Worm (Caenorhabditis elegans): ENCODE data around the gene C49H3.12.

Gene C49H3.12

DNA sequence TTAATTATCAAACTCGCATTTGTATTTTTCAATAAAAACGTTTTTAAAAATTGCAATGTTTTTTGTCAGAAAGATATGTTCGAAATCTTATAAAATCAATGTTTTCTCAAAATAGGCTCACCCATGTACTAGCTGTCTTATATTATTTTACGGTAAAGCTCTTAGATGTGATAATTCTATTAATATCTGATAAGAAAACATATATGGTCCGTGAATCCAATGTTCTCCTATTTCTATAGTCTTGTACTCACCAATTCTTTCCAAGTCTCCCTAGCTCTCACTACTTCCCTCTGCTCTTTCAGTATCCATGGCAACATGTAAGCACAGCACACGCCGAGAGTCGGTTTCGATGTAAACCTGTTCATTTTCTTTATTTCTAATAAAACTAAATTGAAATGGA, 6.6 kb upstream of the C49H3.12 start, which contains the start of gene bbs-2:
bbs-2 (plus strand) TSS at position 301 of the 400 bp plus-strand sequence.
- no peak for TF ChIP-seq cnd-1 (tag; optimal IDR thresholded peaks at IDR 0.05)
- no peak for TF ChIP-seq nhr-76 (tag; optimal IDR thresholded peaks at IDR 0.05)
- TF ChIP-seq elt-1 (tag; optimal IDR thresholded peaks at IDR 0.05; ENCODE audit: borderline replicate concordance, insufficient read depth) = no peak
- no peak for TF ChIP-seq tbx-8 (GFP tag; optimal IDR thresholded peaks at IDR 0.05)
- TF ChIP-seq unc-62 (GFP tag; optimal IDR thresholded peaks at IDR 0.05) = no peak
- TF ChIP-seq unc-39 (tag; optimal IDR thresholded peaks at IDR 0.05) = no peak
- no peak for TF ChIP-seq pha-4 (tag; optimal IDR thresholded peaks at IDR 0.05)
- TF ChIP-seq zip-8 (tag; optimal IDR thresholded peaks at IDR 0.05) = no peak

DNA sequence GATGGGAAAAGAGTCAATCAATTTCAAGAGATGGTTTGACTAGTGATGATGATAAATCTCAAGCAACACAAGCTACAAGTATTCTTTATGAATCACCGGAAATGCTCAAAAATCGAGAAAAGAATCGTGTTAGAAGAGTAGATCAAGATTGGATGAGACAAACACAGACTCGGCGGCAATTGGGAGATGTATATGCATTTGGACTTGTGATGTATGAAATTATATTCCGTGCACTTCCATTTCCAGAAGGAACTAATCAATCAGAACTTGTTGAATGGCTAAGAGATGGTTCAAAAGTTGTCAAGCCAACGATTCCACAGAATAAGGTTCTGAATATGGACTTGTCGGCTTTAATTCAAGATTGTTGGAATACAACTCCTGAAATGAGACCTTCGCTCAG, 4.8 kb upstream of the C49H3.12 start:
- TF ChIP-seq lin-32 (GFP tag; optimal IDR thresholded peaks at IDR 0.05) (no peak), ztf-11 (tag; optimal IDR thresholded peaks at IDR 0.05) (no peak), M03D4.4 (tag; optimal IDR thresholded peaks at IDR 0.05) (no peak), elt-1 (tag; optimal IDR thresholded peaks at IDR 0.05; ENCODE audit: borderline replicate concordance, insufficient read depth) (no peak), nhr-237 (tag; optimal IDR thresholded peaks at IDR 0.05) (no peak), tbx-8 (GFP tag; optimal IDR thresholded peaks at IDR 0.05) (no peak), unc-120 (tag; optimal IDR thresholded peaks at IDR 0.05; ENCODE audit: poor library complexity, severe bottlenecking) (no peak), ceh-39 (tag; optimal IDR thresholded peaks at IDR 0.05) (no peak), nhr-28 (tag; optimal IDR thresholded peaks at IDR 0.05) (no peak), ham-2 (GFP tag; optimal IDR thresholded peaks at IDR 0.05) (no peak), zip-8 (tag; optimal IDR thresholded peaks at IDR 0.05) (no peak), mab-5 (tag; optimal IDR thresholded peaks at IDR 0.05) (no peak), nhr-2 (tag; optimal IDR thresholded peaks at IDR 0.05) (no peak), unc-62 (GFP tag; optimal IDR thresholded peaks at IDR 0.05) (no peak)

DNA sequence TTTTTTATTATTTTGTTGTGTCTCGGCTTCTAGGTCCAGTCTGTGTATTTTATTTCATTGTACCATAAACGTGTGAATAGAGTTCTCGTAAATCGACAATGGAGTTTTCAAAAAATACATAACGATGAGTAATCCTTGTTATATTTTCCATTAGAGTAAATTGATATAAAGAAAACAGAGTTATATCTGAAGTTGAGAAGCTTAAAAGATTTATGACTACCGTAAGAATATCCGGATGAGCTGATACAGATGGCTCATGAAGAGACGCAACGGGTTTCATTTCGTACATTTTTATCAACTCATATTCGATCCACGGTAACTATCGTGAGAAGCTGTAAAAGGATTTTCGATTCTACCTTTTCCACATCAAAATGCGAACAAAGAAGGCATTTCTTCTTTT, 734 bp upstream of the C49H3.12 start, which contains the start of gene gcy-8:
gcy-8 (plus strand) TSS at position 301 of the 400 bp plus-strand sequence.
- TF ChIP-seq ces-1 (GFP tag; optimal IDR thresholded peaks at IDR 0.05) (no peak), elt-1 (tag; optimal IDR thresholded peaks at IDR 0.05; ENCODE audit: borderline replicate concordance, insufficient read depth) (no peak), unc-120 (tag; optimal IDR thresholded peaks at IDR 0.05; ENCODE audit: poor library complexity, severe bottlenecking) (no peak), bed-3 (GFP tag; optimal IDR thresholded peaks at IDR 0.05) (no peak), tbx-8 (GFP tag; optimal IDR thresholded peaks at IDR 0.05) (no peak), nhr-28 (tag; optimal IDR thresholded peaks at IDR 0.05) (no peak), blmp-1 (tag; optimal IDR thresholded peaks at IDR 0.05) (no peak)

DNA sequence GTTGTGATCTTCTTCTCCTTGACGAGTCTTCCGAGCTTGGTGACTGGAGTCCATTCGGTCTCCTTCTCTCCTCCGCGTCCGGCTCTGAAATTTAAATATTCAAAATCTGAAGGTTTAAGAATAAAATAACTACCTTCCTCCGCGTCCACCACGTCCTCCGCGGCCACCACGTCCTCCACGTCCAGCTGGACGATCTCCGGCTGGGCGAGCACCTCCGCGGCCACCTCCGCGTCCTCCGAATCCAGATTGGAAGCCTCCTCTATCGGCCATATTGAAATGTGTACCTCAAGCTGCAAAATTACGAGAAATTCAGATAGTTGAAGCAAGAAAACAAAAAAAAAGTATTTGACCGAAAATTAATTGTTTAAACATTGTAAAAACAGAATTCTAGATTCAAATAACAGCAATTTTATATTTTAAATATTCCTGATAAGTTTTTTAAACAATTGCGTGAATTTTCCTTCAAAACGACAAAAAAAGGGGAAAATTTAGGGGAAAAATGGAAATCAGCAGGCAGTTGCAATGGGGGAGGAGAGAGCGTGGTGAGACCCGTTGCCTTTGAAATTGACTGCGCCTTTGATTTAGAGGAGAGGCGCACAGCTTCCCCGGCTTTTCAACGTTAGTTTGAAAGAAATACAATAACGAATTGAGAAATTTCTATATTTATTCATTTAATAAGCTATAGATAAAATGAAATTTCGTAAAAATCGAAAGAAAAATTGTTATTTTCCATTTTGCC, 847 bp downstream of the C49H3.12 start, which contains the start of gene rps-2:
rps-2 (minus strand) TSS at position 290 of the 739 bp plus-strand sequence.
- TF ChIP-seq hlh-1 (tag; optimal IDR thresholded peaks at IDR 0.05) (peak; percentile 30), zip-8 (tag; optimal IDR thresholded peaks at IDR 0.05) (no peak), sem-2 (GFP tag; optimal IDR thresholded peaks at IDR 0.05) (no peak), lsy-2 (tag; optimal IDR thresholded peaks at IDR 0.05) (peak; percentile 64), mep-1 (tag; optimal IDR thresholded peaks at IDR 0.05) (peak; percentile 31), unc-120 (tag; optimal IDR thresholded peaks at IDR 0.05; ENCODE audit: poor library complexity, severe bottlenecking) (peak; percentile 9)

DNA sequence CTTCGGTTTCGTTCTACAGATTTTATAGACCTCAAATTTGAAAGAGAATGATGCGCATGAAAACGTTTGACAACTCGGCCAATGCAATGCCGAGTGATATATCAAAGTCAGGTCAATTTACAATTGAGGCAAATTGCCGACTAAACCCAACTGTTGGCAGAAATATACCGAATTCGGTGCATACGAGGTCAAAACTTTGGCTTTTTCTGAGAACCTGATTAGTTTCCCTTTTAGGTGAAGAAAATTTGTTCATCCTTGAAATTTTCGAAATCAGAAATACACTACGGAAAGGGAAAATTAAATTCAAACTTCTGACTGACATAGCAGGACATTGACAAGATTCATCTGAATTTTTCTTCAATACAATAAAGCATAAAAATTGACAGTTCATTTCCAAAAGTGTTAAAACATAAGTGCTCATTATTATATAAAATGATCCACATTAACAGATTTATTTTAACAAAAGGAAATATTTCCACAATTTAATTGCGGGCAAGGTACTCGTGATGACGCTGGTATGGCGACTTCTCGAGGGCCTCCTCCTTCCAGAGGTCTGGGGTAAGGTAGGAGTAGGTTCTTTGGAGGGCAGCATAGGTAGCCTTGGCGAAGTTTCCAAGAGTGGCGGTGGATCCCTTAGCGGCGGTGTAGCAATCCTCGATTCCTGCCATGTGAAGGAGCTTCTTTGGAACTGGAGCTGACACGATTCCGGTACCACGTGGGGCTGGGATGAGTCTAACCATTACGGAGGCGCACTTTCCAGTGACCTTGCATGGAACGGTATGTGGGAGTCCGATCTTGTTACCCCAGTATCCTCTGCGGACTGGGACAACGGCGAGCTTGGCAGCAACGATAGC, 1.9 kb downstream of the C49H3.12 start:
- TF ChIP-seq nhr-12 (tag; optimal IDR thresholded peaks at IDR 0.05) (no peak), ceh-39 (tag; optimal IDR thresholded peaks at IDR 0.05) (no peak), nhr-237 (tag; optimal IDR thresholded peaks at IDR 0.05) (no peak)

DNA sequence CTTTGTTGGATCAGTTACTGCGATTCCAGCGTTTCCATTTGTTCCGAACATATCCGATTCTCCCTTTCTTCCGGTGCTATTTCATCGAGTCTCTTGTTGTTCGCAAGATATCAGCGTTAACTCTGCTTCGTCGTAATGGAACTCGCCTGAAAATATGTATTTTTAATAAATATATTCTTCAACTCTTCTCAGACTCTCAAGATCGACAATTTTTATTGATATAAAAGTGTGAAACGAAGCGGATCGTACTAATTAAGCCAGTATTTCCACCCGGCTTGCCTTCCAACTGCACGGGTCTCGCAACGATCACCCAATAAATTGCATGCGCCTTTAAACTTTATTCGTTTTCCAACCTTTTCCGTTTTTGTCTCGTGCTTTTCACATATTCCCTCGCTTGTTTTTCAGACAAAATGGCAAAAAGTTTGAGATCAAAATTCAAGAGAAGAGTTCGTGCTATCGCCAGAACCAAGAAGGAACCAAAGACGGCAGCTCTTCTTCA, 3.1 kb downstream of the C49H3.12 start, which contains the start of the genes xpo-3 and C49H3.3:
xpo-3 (minus strand) TSS at position 51 of the 499 bp plus-strand sequence.
C49H3.3 (plus strand) TSS at position 369 of the 499 bp plus-strand sequence.
- TF ChIP-seq mls-2 (tag; optimal IDR thresholded peaks at IDR 0.05) (no peak), nhr-76 (tag; optimal IDR thresholded peaks at IDR 0.05) (no peak), lin-13 (tag; optimal IDR thresholded peaks at IDR 0.05) (peak; percentile 11), elt-1 (tag; optimal IDR thresholded peaks at IDR 0.05; ENCODE audit: borderline replicate concordance, insufficient read depth) (no peak), unc-62 (GFP tag; optimal IDR thresholded peaks at IDR 0.05) (no peak), nhr-237 (tag; optimal IDR thresholded peaks at IDR 0.05) (no peak), ceh-39 (tag; optimal IDR thresholded peaks at IDR 0.05) (no peak), elt-3 (tag; optimal IDR thresholded peaks at IDR 0.05) (no peak), mep-1 (tag; optimal IDR thresholded peaks at IDR 0.05) (peak; percentile 78), M03D4.4 (tag; optimal IDR thresholded peaks at IDR 0.05) (no peak), drap-1 (GFP tag; optimal IDR thresholded peaks at IDR 0.05) (no peak), lsy-2 (tag; optimal IDR thresholded peaks at IDR 0.05) (peak; percentile 18), cnd-1 (tag; optimal IDR thresholded peaks at IDR 0.05) (no peak), nhr-12 (tag; optimal IDR thresholded peaks at IDR 0.05) (no peak), snpc-4 (tag; optimal IDR thresholded peaks at IDR 0.05) (no peak), bed-3 (GFP tag; optimal IDR thresholded peaks at IDR 0.05) (no peak), flh-1 (GFP tag; optimal IDR thresholded peaks at IDR 0.05) (no peak), ces-1 (GFP tag; optimal IDR thresholded peaks at IDR 0.05) (peak; percentile 68), ceh-83 (GFP tag; optimal IDR thresholded peaks at IDR 0.05) (no peak), nhr-2 (tag; optimal IDR thresholded peaks at IDR 0.05) (no peak), ham-2 (GFP tag; optimal IDR thresholded peaks at IDR 0.05) (peak; percentile 55), blmp-1 (tag; optimal IDR thresholded peaks at IDR 0.05) (no peak), mab-5 (tag; optimal IDR thresholded peaks at IDR 0.05) (no peak), ztf-11 (tag; optimal IDR thresholded peaks at IDR 0.05) (no peak), unc-39 (tag; optimal IDR thresholded peaks at IDR 0.05) (no peak)

Measured in whole organism, mixed stage, embryonic.